Fruit fly (Drosophila melanogaster): ENCODE results near the gene pyd3.

The pyd3 gene

DNA sequence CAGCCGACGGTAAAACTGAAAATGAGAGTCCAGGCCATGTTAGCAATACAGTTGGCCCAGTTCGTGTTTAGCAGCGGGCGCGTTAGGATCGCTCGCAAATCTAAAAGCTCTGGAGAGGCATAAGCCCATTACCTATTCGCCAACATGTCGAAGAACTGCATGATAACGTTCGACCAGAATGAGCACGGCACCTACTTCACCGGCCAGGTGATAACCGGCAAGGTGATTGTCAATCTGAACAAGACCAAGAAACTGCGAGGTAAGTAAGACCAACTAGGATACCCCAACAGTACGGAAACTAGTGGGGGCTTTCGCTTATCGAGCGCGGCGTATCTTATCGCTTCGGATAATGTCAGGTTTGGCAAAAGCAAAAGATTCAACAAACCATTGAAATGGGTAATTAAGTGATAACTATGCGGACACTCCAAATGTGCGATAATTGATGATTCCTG lies 40.7 kb upstream of the pyd3 start, which contains the start of gene CG10086:
Gene CG10086 (plus strand): TSS at position 51 of the 452 bp plus-strand sequence.
- TF ChIP-seq CG10631 (GFP tag; optimal IDR thresholded peaks at IDR 0.05) (no peak), eg (GFP tag; IDR thresholded peaks at IDR 0.05) (no peak), CG3919 (GFP tag; optimal IDR thresholded peaks at IDR 0.05) (no peak), vri (GFP tag; optimal IDR thresholded peaks at IDR 0.05) (peak; percentile 9)

- TF ChIP-seq CG1621 (tag; optimal IDR thresholded peaks at IDR 0.05) (no peak), salr (GFP tag; optimal IDR thresholded peaks at IDR 0.05) (no peak), CG11902 (GFP tag; optimal IDR thresholded peaks at IDR 0.05) (no peak), fd85E (GFP tag; optimal IDR thresholded peaks at IDR 0.05) (no peak), esn (GFP tag; optimal IDR thresholded peaks at IDR 0.05) (no peak), Hr39 (GFP tag; optimal IDR thresholded peaks at IDR 0.05) (no peak), cyc (GFP tag; optimal IDR thresholded peaks at IDR 0.05) (no peak), eg (GFP tag; IDR thresholded peaks at IDR 0.05) (no peak), CG16779 (tag; optimal IDR thresholded peaks at IDR 0.05) (no peak), net (GFP tag; optimal IDR thresholded peaks at IDR 0.05) (no peak), CG8319 (GFP tag; optimal IDR thresholded peaks at IDR 0.05) (no peak)
Measured at dm6 chr3R:7790087-7790486, 40.2 kb upstream of the pyd3 start, which contains the start of gene CG18746. Gene CG18746 (minus strand): TSS chr3R:7790187.

- TF ChIP-seq CG8319 (GFP tag; optimal IDR thresholded peaks at IDR 0.05) = no peak
- no peak for TF ChIP-seq Hr38 (GFP tag; optimal IDR thresholded peaks at IDR 0.05)
- TF ChIP-seq Smox (GFP tag; optimal IDR thresholded peaks at IDR 0.05) = no peak
- no peak for TF ChIP-seq fd85E (GFP tag; optimal IDR thresholded peaks at IDR 0.05)
- no peak for TF ChIP-seq CG32006 (GFP tag; optimal IDR thresholded peaks at IDR 0.05)
- TF ChIP-seq CG6276 (GFP tag; optimal IDR thresholded peaks at IDR 0.05) = no peak
- TF ChIP-seq Eip75B (GFP tag; optimal IDR thresholded peaks at IDR 0.05) = no peak
- TF ChIP-seq svp (GFP tag) = peak; percentile 85
- no peak for TF ChIP-seq CG11762 (GFP tag; optimal IDR thresholded peaks at IDR 0.05; ENCODE audit: insufficient read depth)
- no peak for TF ChIP-seq CG16779 (tag; optimal IDR thresholded peaks at IDR 0.05)
- TF ChIP-seq fd59A (GFP tag; optimal IDR thresholded peaks at IDR 0.05) = no peak
- TF ChIP-seq vri (GFP tag; optimal IDR thresholded peaks at IDR 0.05) = peak; percentile 73
- TF ChIP-seq fkh (GFP tag; optimal IDR thresholded peaks at IDR 0.05) = peak; percentile 2
- no peak for TF ChIP-seq CG34406 (GFP tag; optimal IDR thresholded peaks at IDR 0.05)
- no peak for TF ChIP-seq lz (GFP tag; optimal IDR thresholded peaks at IDR 0.05)
Measured at dm6 chr3R:7787899-7788298, 38.0 kb upstream of the pyd3 start, which contains the start of gene CG18748. Gene CG18748 (minus strand): TSS chr3R:7787923.

- TF ChIP-seq fkh (GFP tag; optimal IDR thresholded peaks at IDR 0.05) (peak; percentile 14), CG6854 (GFP tag; optimal IDR thresholded peaks at IDR 0.05) (no peak), Eip93F (GFP tag; optimal IDR thresholded peaks at IDR 0.05) (no peak), svp (GFP tag) (no peak), Hr38 (GFP tag; optimal IDR thresholded peaks at IDR 0.05) (no peak), Hr4 (GFP tag; optimal IDR thresholded peaks at IDR 0.05) (no peak), CG8119 (GFP tag; IDR thresholded peaks at IDR 0.05) (no peak), fd85E (GFP tag; optimal IDR thresholded peaks at IDR 0.05) (no peak), Smox (GFP tag; optimal IDR thresholded peaks at IDR 0.05) (no peak), CG1621 (tag; optimal IDR thresholded peaks at IDR 0.05) (no peak), CG6808 (GFP tag; optimal IDR thresholded peaks at IDR 0.05) (no peak), CG10669 (GFP tag; optimal IDR thresholded peaks at IDR 0.05) (no peak), CG11902 (GFP tag; optimal IDR thresholded peaks at IDR 0.05) (no peak), vri (GFP tag; optimal IDR thresholded peaks at IDR 0.05) (peak; percentile 57)
Measured at dm6 chr3R:7785784-7786183, 35.9 kb upstream of the pyd3 start, which contains the start of gene CG18745. Gene CG18745 (minus strand): TSS chr3R:7786119.

dm6 chr3R:7782933-7783686 lies 33.2 kb upstream of the pyd3 start, which contains the start of gene CG18747:
Gene CG18747 (minus strand): TSS chr3R:7783446.
- TF ChIP-seq CG3919 (GFP tag; optimal IDR thresholded peaks at IDR 0.05) (no peak), vri (GFP tag; optimal IDR thresholded peaks at IDR 0.05) (peak; percentile 76), svp (GFP tag) (peak; percentile 51)
